Fruit fly (Drosophila melanogaster): ENCODE results near the gene mei-217.

The mei-217 gene

DNA sequence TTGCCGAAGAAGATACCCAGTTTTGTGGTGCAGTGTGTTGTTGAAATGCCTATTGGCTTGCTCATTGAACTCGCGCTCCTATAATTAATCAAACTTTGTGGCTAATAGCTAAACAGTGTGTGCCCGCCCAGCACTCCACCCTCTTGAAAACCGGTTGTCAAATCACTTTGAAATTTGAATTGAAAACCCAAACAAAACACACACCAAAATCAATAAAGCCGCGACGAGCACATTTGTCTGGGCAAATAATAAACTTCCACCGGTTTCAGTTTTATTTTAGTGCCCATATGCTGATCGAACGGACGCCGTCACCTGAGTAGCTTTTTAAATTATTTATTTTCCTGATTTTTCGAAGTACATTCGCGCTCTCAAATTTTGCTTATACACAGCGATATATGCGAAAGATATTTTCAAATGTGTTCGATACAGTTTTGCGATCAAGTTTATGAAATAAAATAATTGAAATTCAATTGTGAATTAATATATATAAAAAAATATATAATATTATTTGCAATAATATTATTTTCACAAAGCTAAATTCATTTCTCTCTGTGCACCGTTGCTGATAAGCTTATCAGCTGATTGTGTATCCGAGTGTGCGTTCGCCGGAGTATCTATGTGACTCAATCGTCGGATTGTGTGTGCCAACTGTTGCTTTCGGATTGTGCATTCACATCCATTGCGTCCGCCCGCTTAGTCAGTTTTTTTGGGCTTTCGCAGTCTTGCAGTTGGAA is 12.9 kb downstream of the mei-217 start (continued):
- TF ChIP-seq sob (GFP tag; IDR thresholded peaks at IDR 0.05) (peak; percentile 73), CkIIα-i1 (GFP tag; IDR thresholded peaks at IDR 0.05) (no peak), CG9797 (GFP tag; optimal IDR thresholded peaks at IDR 0.05) (peak; percentile 7), YL-1 (GFP tag; optimal IDR thresholded peaks at IDR 0.05) (peak; percentile 46), bsh (GFP tag; optimal IDR thresholded peaks at IDR 0.05) (peak in 1 of 2 experiments; percentile 86), CG9437 (GFP tag; optimal IDR thresholded peaks at IDR 0.05) (peak; percentile 77), Hr3 (GFP tag; optimal IDR thresholded peaks at IDR 0.05) (peak; percentile 76), CG12104 (GFP tag; optimal IDR thresholded peaks at IDR 0.05) (peak; percentile 75), dysf (GFP tag; IDR thresholded peaks at IDR 0.05) (peak; percentile 84), CG9932 (GFP tag; IDR thresholded peaks at IDR 0.05) (no peak; the same call in none of the 2 replicates), ham (GFP tag; IDR thresholded peaks at IDR 0.05) (no peak), CG6272 (GFP tag; IDR thresholded peaks at IDR 0.05) (peak; percentile 56; the same call in 1 of the 2 replicates), cg (GFP tag; optimal IDR thresholded peaks at IDR 0.05) (peak; percentile 19), CG30403 (GFP tag; optimal IDR thresholded peaks at IDR 0.05) (peak; percentile 60), eve (GFP tag; optimal IDR thresholded peaks at IDR 0.05) (no peak), tin (GFP tag; optimal IDR thresholded peaks at IDR 0.05) (peak; percentile 33), H2.0 (GFP tag; IDR thresholded peaks at IDR 0.05) (peak; percentile 73), hbn (GFP tag; IDR thresholded peaks at IDR 0.05; ENCODE audit: partially characterized antibody) (no peak), ttk (GFP tag; IDR thresholded peaks at IDR 0.05) (peak; percentile 76), HHEX (GFP tag; optimal IDR thresholded peaks at IDR 0.05) (peak; percentile 81), cad (GFP tag; optimal IDR thresholded peaks at IDR 0.05) (no peak), ac (GFP tag; optimal IDR thresholded peaks at IDR 0.05) (no peak), CHES-1-like (GFP tag; optimal IDR thresholded peaks at IDR 0.05) (no peak), CG33557 (GFP tag; optimal IDR thresholded peaks at IDR 0.05) (peak; percentile 29), Fer1 (GFP tag; optimal IDR thresholded peaks at IDR 0.05) (peak; percentile 89), nau (GFP tag; optimal IDR thresholded peaks at IDR 0.05) (peak; percentile 56), CG32772 (GFP tag; IDR thresholded peaks at IDR 0.05) (peak; percentile 72), CG15479 (GFP tag; optimal IDR thresholded peaks at IDR 0.05) (peak; percentile 66), Rfx (GFP tag; IDR thresholded peaks at IDR 0.05) (peak; percentile 83), Meics (GFP tag; optimal IDR thresholded peaks at IDR 0.05) (peak; percentile 88), CG10147 (GFP tag; optimal IDR thresholded peaks at IDR 0.05) (peak; percentile 79), wor (GFP tag; IDR thresholded peaks at IDR 0.05) (peak; percentile 70), sqz (GFP tag; optimal IDR thresholded peaks at IDR 0.05) (peak; percentile 68), vfl (GFP tag; optimal IDR thresholded peaks at IDR 0.05) (peak; percentile 58), Aef1 (GFP tag; IDR thresholded peaks at IDR 0.05) (peak; percentile 64; the same call in 1 of the 3 replicates), nerfin-2 (GFP tag; IDR thresholded peaks at IDR 0.05; ENCODE audit: partially characterized antibody) (no peak), Awh (GFP tag; IDR thresholded peaks at IDR 0.05) (peak; percentile 74), tap (tag; optimal IDR thresholded peaks at IDR 0.05) (peak; percentile 76), phol (tag; optimal IDR thresholded peaks at IDR 0.05) (peak; percentile 82), scrt (GFP tag; optimal IDR thresholded peaks at IDR 0.05) (peak; percentile 74), unc-4 (GFP tag; IDR thresholded peaks at IDR 0.05; ENCODE audit: partially characterized antibody) (no peak), CG18764 (GFP tag; optimal IDR thresholded peaks at IDR 0.05) (peak; percentile 61), CG4282 (GFP tag; optimal IDR thresholded peaks at IDR 0.05) (no peak), CG11723 (GFP tag; optimal IDR thresholded peaks at IDR 0.05) (peak; percentile 73), CG3726 (GFP tag; IDR thresholded peaks at IDR 0.05) (0 out of 3 replicates have a peak, but pooled peaks have one; percentile 56), Poxn (GFP tag; IDR thresholded peaks at IDR 0.05) (no peak), CG8388 (GFP tag; optimal IDR thresholded peaks at IDR 0.05) (peak; percentile 82), gem (tag; optimal IDR thresholded peaks at IDR 0.05) (peak; percentile 93), hb (GFP tag; IDR thresholded peaks at IDR 0.05; ENCODE audit: partially characterized antibody) (no peak)
